Worm (Caenorhabditis elegans): Measurements from ENCODE around the gene ess-2.

The ess-2 gene

DNA sequence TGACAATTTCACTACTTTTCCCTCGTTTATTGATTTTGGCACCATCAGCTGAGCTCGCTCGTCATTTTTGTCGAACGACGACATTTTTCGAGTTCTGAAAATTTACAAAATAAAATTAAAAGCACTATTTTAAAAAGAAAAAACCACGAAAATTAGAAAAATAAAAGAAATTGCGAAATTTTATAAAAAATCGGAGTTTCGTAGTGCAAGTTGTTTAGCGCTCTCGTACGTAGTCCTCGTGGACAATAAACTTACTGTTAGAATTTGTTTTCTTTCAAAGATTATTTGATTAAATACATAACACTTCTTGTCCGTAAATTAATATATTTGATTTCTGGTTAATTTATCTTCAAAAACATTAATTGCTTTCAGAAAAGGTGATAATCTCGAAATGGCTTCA is at the start of gene ess-2, which contains the start of gene F42H10.2:
ess-2 (minus strand) TSS at position 99 of the 400 bp plus-strand sequence.
F42H10.2 (plus strand) TSS at position 367 of the 400 bp plus-strand sequence.
- no peak for TF ChIP-seq him-1 (tag; optimal IDR thresholded peaks at IDR 0.05)
- TF ChIP-seq W03F9.2 (tag; optimal IDR thresholded peaks at IDR 0.05) = no peak
- TF ChIP-seq dao-5 (tag; optimal IDR thresholded peaks at IDR 0.05) = no peak

DNA sequence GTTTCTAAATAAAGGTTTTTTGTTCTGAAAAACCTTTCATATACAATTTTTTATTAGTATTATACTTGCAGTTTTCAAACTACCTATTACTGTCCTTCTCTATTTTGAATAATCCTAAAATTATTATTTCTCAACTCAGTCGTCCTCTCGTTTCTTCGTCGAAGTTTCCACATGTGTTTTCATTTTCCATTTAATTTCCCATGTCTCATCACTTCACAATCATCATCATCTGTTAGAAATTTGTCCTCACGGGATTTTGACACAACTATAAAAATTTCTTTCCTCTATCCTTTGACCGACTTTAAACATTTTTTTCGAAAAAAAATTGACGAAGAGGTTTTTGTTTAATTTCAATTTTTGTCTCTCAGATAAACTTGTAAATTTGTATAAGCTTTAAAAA is 45.3 kb upstream of the ess-2 start:
- TF ChIP-seq dao-5 (tag; optimal IDR thresholded peaks at IDR 0.05) = no peak
- no peak for TF ChIP-seq him-1 (tag; optimal IDR thresholded peaks at IDR 0.05)
- no peak for TF ChIP-seq W03F9.2 (tag; optimal IDR thresholded peaks at IDR 0.05)

DNA sequence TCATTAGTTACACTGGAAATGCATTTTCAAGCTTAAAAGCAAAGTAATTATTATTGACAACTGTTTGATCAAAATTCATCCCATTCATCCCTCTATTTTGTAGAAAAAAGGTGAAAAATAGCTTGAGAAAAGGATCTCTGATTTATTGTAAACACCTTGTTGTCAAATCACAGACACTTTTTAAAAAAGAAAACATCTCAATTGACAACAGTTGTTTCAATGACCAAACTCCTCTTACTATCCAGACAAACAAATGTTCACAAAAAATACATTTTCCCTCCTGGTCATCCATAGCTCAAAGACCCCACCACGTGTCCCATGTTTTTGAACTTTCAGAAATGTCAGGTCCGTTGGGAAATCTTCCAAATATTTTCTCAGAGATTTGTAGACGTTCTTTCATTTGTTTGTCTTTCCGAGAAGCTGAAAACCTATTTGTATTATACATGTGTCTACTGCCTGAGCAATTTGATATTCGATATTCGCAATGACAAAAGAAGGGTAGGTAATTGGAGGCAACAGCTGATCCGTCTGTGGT is 44.6 kb upstream of the ess-2 start, which contains the start of gene trp-1:
trp-1 (plus strand) TSS at position 485 of the 535 bp plus-strand sequence.
- TF ChIP-seq dao-5 (tag; optimal IDR thresholded peaks at IDR 0.05) = no peak
- no peak for TF ChIP-seq him-1 (tag; optimal IDR thresholded peaks at IDR 0.05)
- TF ChIP-seq W03F9.2 (tag; optimal IDR thresholded peaks at IDR 0.05) = no peak

DNA sequence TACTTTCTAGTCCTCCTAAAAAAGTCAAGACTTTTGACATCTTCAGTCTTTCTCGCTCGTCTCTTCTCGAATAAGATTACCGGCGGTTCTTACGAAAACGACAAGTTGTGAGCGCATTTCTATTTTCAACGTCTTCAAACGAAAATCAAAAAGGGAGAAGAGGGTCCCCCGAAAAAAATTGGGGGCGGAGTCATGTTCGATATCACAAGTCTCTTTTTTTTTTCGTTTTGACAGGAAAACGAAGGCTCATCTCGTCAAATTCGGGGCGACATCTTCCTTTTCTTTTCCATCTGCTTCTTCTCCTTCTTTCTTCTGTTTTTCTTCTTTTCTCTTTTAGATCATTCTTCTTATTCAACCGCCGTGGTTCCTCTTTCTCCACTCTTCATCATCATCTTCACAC is 43.7 kb upstream of the ess-2 start:
- TF ChIP-seq W03F9.2 (tag; optimal IDR thresholded peaks at IDR 0.05) = no peak
- TF ChIP-seq him-1 (tag; optimal IDR thresholded peaks at IDR 0.05) = no peak
- TF ChIP-seq dao-5 (tag; optimal IDR thresholded peaks at IDR 0.05) = no peak

DNA sequence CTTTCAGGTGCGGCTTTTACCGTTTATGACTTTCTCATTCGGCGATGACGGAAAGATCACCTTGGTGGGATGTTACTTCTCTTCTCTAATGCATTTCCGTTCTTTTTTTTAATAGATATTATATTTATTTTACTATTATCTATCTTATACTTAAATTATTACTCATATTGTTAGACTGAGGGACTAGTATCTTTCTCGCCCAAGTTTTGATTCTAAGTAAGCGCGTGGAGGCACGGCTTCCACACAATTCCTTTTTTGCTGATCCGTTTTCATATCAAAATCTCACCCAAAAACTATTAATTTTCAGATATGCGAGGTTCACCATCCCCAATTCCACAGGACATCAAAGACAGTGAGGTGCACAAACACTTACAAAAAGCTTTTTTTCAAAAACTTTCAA is 39.6 kb upstream of the ess-2 start, which contains the start of gene ZC21.10:
ZC21.10 (plus strand) TSS at position 301 of the 400 bp plus-strand sequence.
- TF ChIP-seq dao-5 (tag; optimal IDR thresholded peaks at IDR 0.05) = no peak
- no peak for TF ChIP-seq W03F9.2 (tag; optimal IDR thresholded peaks at IDR 0.05)
- TF ChIP-seq him-1 (tag; optimal IDR thresholded peaks at IDR 0.05) = no peak

DNA sequence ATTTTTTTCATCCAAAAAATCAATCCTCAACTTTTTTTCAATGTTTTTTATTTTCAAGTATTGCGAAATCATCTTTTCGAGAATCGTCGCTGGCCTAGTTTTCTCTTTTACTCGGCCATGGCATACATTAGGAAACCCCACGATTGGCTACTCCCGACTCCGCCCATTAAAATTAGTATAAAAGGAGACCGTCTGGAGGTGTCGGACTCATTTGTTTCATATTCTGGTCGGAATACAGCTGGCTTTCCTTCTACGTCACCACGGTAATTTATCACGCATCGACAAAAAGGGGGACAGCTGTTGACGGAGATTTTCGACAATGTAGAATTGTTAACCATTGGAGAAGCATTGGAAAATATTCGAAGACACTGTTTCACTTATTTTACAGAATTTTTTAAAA is 38.9 kb upstream of the ess-2 start:
- TF ChIP-seq dao-5 (tag; optimal IDR thresholded peaks at IDR 0.05) (no peak), W03F9.2 (tag; optimal IDR thresholded peaks at IDR 0.05) (no peak), him-1 (tag; optimal IDR thresholded peaks at IDR 0.05) (no peak)

DNA sequence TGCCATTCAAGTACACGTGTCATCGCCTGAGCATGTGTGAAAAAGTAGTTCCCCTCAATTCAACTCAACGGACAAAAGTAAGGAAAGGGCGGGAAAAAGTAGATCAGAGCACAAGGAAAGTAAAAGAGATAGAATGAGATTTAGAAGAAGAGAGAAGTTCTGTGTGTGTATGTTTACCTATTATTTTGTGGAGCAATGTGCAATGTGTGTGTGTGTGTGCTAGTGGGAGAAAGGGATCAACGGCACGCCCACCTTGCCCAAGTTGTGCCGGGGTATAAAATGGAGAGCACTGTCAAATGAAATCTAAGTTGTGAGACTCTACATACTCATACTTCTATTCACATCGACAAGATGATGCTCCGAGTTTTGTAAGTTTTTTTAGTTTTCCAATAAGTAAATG is 34.6 kb upstream of the ess-2 start, which contains the start of gene idpp-15:
idpp-15 (plus strand) TSS at position 301 of the 400 bp plus-strand sequence.
- TF ChIP-seq him-1 (tag; optimal IDR thresholded peaks at IDR 0.05) (no peak), W03F9.2 (tag; optimal IDR thresholded peaks at IDR 0.05) (no peak), dao-5 (tag; optimal IDR thresholded peaks at IDR 0.05) (no peak)

DNA sequence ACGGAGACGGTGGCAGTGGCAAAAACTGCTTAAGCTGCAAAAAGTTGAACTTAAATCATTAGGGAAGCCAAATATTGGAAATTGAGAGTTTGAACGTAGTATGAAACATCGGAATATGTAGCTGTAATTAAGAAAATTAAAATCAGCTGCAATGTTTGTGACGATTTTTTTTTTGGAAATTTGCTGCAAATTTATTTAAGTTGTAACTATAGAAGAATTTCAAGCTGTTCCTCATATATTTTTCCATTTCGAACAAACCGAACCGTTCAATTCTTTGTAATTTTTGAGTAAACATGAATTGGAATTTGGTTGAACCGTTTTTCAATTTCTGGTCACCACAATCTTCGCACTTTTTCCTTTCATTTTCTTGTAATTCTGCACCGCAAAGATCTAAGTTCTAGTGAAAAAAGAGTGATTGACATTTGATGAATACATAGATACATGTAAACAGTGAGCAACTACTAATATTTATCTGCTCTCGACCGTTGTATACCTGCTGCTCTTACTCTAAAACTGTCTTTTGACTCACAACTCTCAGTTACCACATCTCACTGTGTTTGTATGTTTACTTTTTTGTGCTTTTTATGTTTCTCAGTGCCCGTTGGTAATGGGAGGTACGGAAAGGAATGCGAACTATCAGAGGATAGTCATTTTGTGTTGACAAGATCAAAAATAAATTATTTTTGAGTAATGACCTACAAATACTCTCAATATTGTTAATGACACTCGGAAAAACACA is 31.7 kb upstream of the ess-2 start:
- TF ChIP-seq W03F9.2 (tag; optimal IDR thresholded peaks at IDR 0.05) (no peak), dao-5 (tag; optimal IDR thresholded peaks at IDR 0.05) (no peak), him-1 (tag; optimal IDR thresholded peaks at IDR 0.05) (no peak)

DNA sequence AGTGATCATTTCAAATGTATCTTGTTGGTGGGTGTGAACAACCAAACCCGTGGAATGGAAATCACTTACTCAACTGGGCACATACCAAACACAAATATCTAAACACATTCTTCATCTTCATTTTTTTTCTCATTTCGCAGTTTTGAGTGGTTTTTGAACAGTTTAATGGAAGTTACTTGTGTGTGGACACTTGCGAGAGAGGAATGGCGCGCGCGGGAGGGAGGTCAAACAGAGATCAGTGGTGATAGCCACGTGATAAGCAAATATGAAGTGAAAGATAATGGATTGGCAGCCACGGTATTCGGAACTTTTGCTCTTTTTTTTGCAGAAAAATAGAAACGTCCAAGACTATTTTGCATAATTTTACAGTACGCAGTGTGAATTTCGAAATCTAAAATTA is 30.4 kb upstream of the ess-2 start:
- TF ChIP-seq dao-5 (tag; optimal IDR thresholded peaks at IDR 0.05) (no peak), him-1 (tag; optimal IDR thresholded peaks at IDR 0.05) (no peak), W03F9.2 (tag; optimal IDR thresholded peaks at IDR 0.05) (no peak)

DNA sequence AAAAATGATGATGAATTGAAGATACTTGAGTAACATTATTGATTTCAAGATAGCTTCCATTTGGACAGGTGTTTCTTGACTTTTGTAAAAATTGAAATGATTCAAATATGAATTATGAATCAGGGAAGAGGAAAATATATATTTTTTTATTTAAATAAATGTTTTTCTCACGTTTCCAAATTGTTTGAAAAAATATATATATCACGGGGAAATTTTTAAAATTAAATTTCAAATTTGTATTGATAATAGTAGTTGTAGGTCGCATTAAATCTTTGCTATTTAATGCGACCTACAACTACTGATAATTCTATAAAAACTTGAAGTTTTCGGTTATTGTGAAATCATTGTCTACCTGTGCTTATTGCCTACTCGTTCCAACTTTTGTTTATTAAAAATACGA is 29.7 kb upstream of the ess-2 start, which contains the start of gene ZC21.8:
ZC21.8 (minus strand) TSS at position 101 of the 400 bp plus-strand sequence.
- TF ChIP-seq W03F9.2 (tag; optimal IDR thresholded peaks at IDR 0.05) = no peak
- TF ChIP-seq dao-5 (tag; optimal IDR thresholded peaks at IDR 0.05) = no peak
- TF ChIP-seq him-1 (tag; optimal IDR thresholded peaks at IDR 0.05) = no peak

DNA sequence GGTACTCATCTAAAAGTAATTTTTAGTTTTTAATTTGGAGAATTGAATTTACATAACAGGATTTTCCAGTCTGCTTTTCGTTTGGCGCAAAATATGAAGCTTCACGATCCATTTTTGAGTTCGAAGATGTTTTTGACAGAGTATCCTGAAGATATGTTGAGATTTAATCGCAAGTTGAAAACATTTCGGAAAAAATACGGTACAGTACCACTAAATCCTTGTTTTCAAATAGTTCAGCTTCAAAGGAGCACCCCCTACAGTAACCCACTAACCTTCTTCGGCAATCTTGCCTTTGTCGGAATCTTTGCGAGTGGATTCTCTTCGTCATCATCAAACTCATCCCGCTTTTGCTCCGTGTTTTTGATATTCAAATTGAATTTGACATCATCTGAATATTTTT is 28.8 kb upstream of the ess-2 start:
- TF ChIP-seq dao-5 (tag; optimal IDR thresholded peaks at IDR 0.05) = no peak
- TF ChIP-seq W03F9.2 (tag; optimal IDR thresholded peaks at IDR 0.05) = no peak
- no peak for TF ChIP-seq him-1 (tag; optimal IDR thresholded peaks at IDR 0.05)

DNA sequence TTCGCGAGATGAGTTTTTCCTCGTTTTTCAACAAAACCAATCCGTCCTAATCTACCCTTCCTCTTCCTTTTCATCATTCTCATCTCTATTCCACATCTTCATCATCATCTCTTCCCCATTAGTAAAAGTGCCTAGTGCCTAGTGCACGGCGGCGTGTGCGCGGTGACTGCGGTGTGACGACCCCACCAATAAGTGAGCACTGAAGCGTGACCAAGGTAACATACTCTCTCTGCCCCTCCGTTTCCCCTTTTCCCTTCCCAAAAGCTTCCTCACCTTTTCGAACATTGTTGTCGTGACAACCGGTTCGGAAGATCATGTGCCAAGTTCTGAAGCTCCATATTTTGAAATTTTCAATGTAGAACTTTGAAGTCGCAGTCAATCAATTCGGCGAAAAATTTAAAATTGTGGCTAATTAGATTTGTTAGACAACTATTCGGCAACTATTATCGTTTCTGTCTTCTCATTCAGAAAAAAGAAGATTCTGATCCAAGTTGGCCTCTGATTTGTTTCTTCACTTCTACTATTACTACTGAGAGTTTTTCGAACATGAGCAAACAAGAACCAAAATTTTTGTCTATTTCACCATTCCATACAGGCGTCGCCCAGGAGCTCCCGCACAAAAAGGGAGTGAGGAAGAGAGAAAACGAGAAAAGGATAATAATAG is 22.3 kb upstream of the ess-2 start:
- no peak for TF ChIP-seq W03F9.2 (tag; optimal IDR thresholded peaks at IDR 0.05)
- no peak for TF ChIP-seq him-1 (tag; optimal IDR thresholded peaks at IDR 0.05)
- TF ChIP-seq dao-5 (tag; optimal IDR thresholded peaks at IDR 0.05) = no peak

DNA sequence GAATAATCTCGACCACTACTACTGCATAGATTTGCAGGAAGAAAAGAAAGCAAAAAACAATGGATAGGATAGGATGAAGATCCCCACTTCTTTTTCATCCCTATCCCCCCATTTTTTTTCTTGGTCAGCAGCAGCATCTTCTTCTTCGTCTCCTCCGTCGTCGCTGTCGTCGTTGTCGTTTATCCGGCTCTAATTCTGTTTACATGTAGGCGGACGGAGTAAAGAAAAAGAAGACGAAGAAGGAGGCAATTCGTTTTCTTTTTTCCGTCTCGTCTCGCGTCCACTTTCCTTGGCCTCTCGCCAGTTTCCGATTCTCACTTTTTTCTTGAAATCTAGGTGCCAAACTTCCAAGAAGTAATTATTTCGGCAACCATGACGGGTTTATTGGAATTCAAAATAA is 21.6 kb upstream of the ess-2 start:
- TF ChIP-seq dao-5 (tag; optimal IDR thresholded peaks at IDR 0.05) = no peak
- TF ChIP-seq him-1 (tag; optimal IDR thresholded peaks at IDR 0.05) = no peak
- no peak for TF ChIP-seq W03F9.2 (tag; optimal IDR thresholded peaks at IDR 0.05)
